Worm (Caenorhabditis elegans): ENCODE measurements around the gene ZC449.5.

- no peak for TF ChIP-seq ama-1 (optimal IDR thresholded peaks at IDR 0.05)
- no peak for TF ChIP-seq hnd-1 (tag; optimal IDR thresholded peaks at IDR 0.05)
- TF ChIP-seq B0310.2 (tag; optimal IDR thresholded peaks at IDR 0.05) = no peak
- no peak for TF ChIP-seq scrt-1 (GFP tag; IDR thresholded peaks at IDR 0.05)
- no peak for TF ChIP-seq ceh-36 (tag; optimal IDR thresholded peaks at IDR 0.05)
Observed at ce11 chrX:4997548-4998087, 40.0 kb downstream of the ZC449.5 start, which contains the start of gene ZC8.6.
